Worm (Caenorhabditis elegans): ENCODE data around the gene lgc-52.

Gene lgc-52

DNA sequence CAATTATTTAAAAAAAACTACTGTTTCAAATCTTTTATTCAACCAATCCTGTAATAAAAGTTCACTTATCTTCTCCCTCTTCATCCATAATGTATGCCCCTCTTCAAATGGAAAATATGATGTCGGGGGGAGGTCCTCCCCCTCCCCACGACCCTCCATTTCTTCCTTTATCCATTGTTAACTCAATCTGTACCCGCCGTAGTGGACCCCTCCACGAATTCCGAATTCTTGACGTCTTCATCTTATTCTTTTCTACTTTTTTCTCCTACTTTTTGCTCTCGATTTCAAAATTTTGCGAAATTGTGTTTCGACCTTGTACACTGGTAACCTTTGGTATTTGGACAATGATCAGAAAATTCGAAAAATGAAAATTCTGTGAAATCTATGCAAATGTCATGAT lies at the start of gene lgc-52:
Gene lgc-52 (plus strand): TSS at position 268 of the 400 bp plus-strand sequence.
- TF ChIP-seq nhr-21 (tag; optimal IDR thresholded peaks at IDR 0.05) (no peak), unc-62 (GFP tag; optimal IDR thresholded peaks at IDR 0.05) (no peak), dmd-4 (tag; optimal IDR thresholded peaks at IDR 0.05) (no peak), alr-1 (tag; optimal IDR thresholded peaks at IDR 0.05) (no peak), ztf-1 (GFP tag; conservative IDR thresholded peaks at IDR 0.05) (no peak), elt-1 (tag; optimal IDR thresholded peaks at IDR 0.05) (no peak), gmeb-1 (tag; optimal IDR thresholded peaks at IDR 0.05) (no peak), nhr-77 (tag; optimal IDR thresholded peaks at IDR 0.05) (no peak), sma-3 (GFP tag; optimal IDR thresholded peaks at IDR 0.05) (no peak)

DNA sequence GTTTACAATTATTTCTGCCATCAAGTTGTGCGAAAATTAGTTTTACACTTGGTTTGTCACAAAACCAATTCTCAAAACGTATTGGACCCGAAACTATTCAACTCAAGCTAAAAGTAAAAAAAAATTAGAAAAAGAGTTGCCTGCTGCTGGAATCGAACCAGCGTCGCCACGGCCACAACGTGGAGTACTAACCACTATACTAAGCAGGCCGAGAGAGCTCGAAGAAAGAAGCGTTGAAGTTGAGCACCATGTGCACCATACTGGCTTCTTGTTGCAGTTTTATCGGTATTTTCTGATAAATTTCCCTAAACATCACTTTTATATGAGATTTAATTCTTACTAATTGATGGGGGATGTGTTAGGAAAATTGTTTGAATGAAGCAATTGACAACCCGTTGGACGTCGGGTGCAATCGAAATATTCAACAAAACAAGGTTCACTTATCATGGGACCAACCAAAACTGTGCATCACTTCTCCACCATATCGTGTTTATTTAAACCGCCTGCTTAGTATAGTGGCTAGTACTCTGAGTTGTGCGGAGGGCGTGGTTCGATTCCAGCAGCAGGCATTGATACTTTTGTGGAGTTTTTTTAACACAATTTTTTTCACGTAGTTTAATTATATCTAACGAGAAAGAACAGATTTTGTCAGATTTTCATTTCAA lies 48.3 kb upstream of the lgc-52 start:
- TF ChIP-seq lin-13 (GFP tag; optimal IDR thresholded peaks at IDR 0.05), result no peak
- TF ChIP-seq nhr-25 (tag; optimal IDR thresholded peaks at IDR 0.05), result no peak
- TF ChIP-seq lin-11 (tag; optimal IDR thresholded peaks at IDR 0.05), result no peak
- TF ChIP-seq ama-1 (optimal IDR thresholded peaks at IDR 0.05), result no peak
- no peak for TF ChIP-seq sma-9 (GFP tag; optimal IDR thresholded peaks at IDR 0.05)
- TF ChIP-seq sma-9 (tag; optimal IDR thresholded peaks at IDR 0.05), result no peak
- TF ChIP-seq ceh-16 (tag; optimal IDR thresholded peaks at IDR 0.05), result no peak
- TF ChIP-seq crh-2 (tag; optimal IDR thresholded peaks at IDR 0.05), result no peak
- no peak for TF ChIP-seq ZK546.5 (tag; optimal IDR thresholded peaks at IDR 0.05)
- no peak for TF ChIP-seq R02D3.7 (tag; optimal IDR thresholded peaks at IDR 0.05)
- no peak for TF ChIP-seq nhr-21 (tag; optimal IDR thresholded peaks at IDR 0.05)
- no peak for TF ChIP-seq lin-39 (tag; optimal IDR thresholded peaks at IDR 0.05)
- TF ChIP-seq snpc-4 (tag; optimal IDR thresholded peaks at IDR 0.05), result no peak
- TF ChIP-seq zag-1 (tag; optimal IDR thresholded peaks at IDR 0.05), result no peak
- TF ChIP-seq nhr-23 (tag; optimal IDR thresholded peaks at IDR 0.05), result no peak

DNA sequence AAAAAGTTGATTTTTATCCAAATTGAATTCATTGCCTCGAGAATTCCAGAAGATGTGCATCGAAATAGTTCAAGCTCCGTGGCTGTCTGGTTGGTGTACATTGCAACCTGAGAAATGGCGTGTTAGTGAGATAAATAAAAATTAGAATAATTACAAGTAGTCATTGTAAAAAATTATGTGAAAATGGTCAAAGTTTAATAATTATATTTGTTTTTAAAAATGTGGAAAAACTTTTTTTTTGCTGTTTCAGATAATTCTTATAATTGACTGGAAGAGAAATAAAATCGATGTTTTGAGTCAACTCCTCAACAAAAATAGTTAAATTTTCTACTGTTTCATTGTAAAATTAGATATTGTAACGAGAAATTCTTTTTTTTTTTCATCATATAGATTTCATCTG lies 33.0 kb upstream of the lgc-52 start, which contains the start of gene sra-30:
Gene sra-30 (minus strand): TSS at position 101 of the 400 bp plus-strand sequence.
- TF ChIP-seq ZK546.5 (tag; optimal IDR thresholded peaks at IDR 0.05), result no peak
- TF ChIP-seq snpc-4 (tag; optimal IDR thresholded peaks at IDR 0.05), result no peak
- TF ChIP-seq nhr-11 (tag; optimal IDR thresholded peaks at IDR 0.05), result no peak
- TF ChIP-seq lin-13 (GFP tag; optimal IDR thresholded peaks at IDR 0.05), result no peak
- TF ChIP-seq nhr-25 (tag; optimal IDR thresholded peaks at IDR 0.05), result no peak
- no peak for TF ChIP-seq aly-2 (tag; optimal IDR thresholded peaks at IDR 0.05)
- TF ChIP-seq sem-4 (tag; optimal IDR thresholded peaks at IDR 0.05), result no peak
- no peak for TF ChIP-seq unc-62 (GFP tag; optimal IDR thresholded peaks at IDR 0.05)
- no peak for TF ChIP-seq R02D3.7 (tag; optimal IDR thresholded peaks at IDR 0.05)
- TF ChIP-seq mdl-1 (tag; optimal IDR thresholded peaks at IDR 0.05), result no peak
- no peak for TF ChIP-seq ztf-11 (tag; optimal IDR thresholded peaks at IDR 0.05)
- no peak for TF ChIP-seq sma-9 (GFP tag; optimal IDR thresholded peaks at IDR 0.05)
- no peak for TF ChIP-seq sma-9 (tag; optimal IDR thresholded peaks at IDR 0.05)
- TF ChIP-seq Y55F3AM.14 (GFP tag; optimal IDR thresholded peaks at IDR 0.05), result no peak
- no peak for TF ChIP-seq fos-1 (tag; optimal IDR thresholded peaks at IDR 0.05)
- TF ChIP-seq nhr-10 (tag; optimal IDR thresholded peaks at IDR 0.05), result no peak
- no peak for TF ChIP-seq skn-1 (tag; optimal IDR thresholded peaks at IDR 0.05)
- no peak for TF ChIP-seq blmp-1 (tag; optimal IDR thresholded peaks at IDR 0.05; ENCODE audit: insufficient read depth)
- TF ChIP-seq nhr-23 (tag; optimal IDR thresholded peaks at IDR 0.05), result no peak

DNA sequence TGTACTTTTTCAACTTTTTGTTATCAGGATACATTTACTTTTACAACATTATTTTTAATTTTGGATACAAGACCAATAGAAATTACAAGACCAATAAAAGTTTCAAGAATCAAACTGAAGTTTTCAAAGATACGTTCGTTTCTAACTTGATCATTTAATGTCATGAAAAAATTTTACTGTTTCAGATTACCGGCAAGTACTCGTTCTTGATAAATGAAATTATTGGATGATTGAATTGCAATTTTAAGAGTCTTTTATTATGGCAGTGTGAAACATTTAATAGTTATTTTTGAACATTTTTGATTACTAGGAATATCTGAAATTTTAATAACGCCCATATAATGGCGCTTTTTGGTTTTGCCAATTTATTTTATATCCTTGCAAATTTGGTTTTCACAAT lies 29.3 kb upstream of the lgc-52 start:
- no peak for TF ChIP-seq mdl-1 (tag; optimal IDR thresholded peaks at IDR 0.05)
- TF ChIP-seq Y55F3AM.14 (GFP tag; optimal IDR thresholded peaks at IDR 0.05), result no peak
- no peak for TF ChIP-seq nhr-10 (tag; optimal IDR thresholded peaks at IDR 0.05)
- TF ChIP-seq ama-1 (optimal IDR thresholded peaks at IDR 0.05), result no peak
- no peak for TF ChIP-seq nhr-23 (tag; optimal IDR thresholded peaks at IDR 0.05)
- no peak for TF ChIP-seq unc-62 (GFP tag; optimal IDR thresholded peaks at IDR 0.05)
- TF ChIP-seq sem-4 (tag; optimal IDR thresholded peaks at IDR 0.05), result no peak

DNA sequence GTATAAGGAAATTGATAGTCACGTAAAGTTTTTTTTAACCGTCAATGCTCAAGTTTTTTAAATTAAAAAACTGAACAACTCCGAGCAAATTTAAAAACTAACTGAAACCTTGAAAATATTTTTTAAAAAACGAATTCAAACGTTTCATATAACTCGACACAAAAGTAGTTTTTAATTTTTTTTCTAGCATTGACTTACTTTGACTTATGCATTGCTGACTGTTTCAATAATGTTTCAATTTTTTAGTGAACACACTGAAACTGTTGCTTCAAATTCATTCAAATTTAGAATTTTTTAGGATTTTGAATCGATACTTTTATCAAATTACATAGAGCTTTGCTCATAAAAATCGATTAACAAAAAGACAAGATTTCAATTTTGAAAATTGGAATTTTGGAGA lies 25.4 kb upstream of the lgc-52 start:
- TF ChIP-seq mbf-1 (tag; optimal IDR thresholded peaks at IDR 0.05), result no peak
- TF ChIP-seq nhr-11 (tag; optimal IDR thresholded peaks at IDR 0.05), result no peak
- TF ChIP-seq lsy-2 (tag; optimal IDR thresholded peaks at IDR 0.05), result no peak
- TF ChIP-seq nhr-25 (tag; optimal IDR thresholded peaks at IDR 0.05), result no peak
- TF ChIP-seq peb-1 (tag; optimal IDR thresholded peaks at IDR 0.05), result no peak
- TF ChIP-seq nhr-23 (tag; optimal IDR thresholded peaks at IDR 0.05), result no peak
- TF ChIP-seq snpc-4 (tag; optimal IDR thresholded peaks at IDR 0.05), result no peak
